ENCODE assay signal across 1 fruit fly cellular context in the genomic region with DNA sequence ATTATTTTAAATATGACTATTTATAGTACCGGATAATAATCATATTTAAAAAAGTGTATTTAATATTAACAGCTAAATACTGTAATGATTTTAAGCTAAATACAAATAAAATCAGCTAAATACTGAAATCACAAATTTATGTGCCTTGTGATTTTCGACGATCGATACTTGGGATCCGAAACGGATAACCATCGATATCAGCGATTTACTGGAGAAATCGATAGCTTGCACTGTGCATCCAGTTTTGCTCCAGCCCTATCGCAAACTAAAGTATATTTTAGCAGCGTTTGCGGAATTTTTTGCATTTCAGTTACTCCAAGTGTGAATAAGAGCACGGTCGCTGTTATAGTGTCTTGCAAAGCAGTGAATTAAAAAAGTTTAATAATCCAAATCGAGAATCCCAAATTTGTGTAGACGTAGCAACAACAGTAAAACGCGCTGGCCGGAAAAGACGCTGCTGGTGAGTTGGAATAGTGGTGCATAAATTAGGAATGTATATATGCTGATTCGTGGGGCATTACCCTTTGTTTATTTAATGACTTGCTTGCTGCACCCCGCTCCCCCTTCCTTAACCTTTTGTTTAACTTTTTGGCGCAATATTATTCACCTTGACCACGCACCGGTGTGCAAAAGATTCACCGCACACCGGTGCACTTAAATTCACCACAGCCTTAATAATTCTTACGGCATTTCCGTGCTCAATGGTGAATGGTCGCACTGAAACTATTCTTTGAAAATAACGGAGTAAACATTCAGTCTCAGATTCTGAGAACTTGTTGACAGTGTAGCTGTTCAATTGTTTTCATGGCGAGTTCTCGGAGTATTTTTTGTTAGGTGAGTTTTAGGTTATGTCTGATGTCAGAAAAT.
A peak's percentile ranks its signal among the peaks of the same experiment; 100 is the strongest.
TF ChIP-seq lines count a peak whose summit lies in the region.

A gene (plus strand): TSS at position 238 of the 867 bp plus-strand sequence.
A gene (plus strand): TSS at position 238 of the 867 bp plus-strand sequence.

TF ChIP-seq in whole organism, embryonic, 481 proteins besides CTCF, POLR2A, EP300 and RAD21 (continued from another document and continues in another):
- TF ChIP-seq CG10274 (GFP tag; optimal IDR thresholded peaks at IDR 0.05; lab: Kevin White, UChicago): no peak
- TF ChIP-seq CG4707 (GFP tag; optimal IDR thresholded peaks at IDR 0.05; lab: Kevin White, UChicago): no peak
- no peak for TF ChIP-seq CG9727 (GFP tag; optimal IDR thresholded peaks at IDR 0.05; lab: Kevin White, UChicago)
- TF ChIP-seq Asciz (GFP tag; optimal IDR thresholded peaks at IDR 0.05; lab: Kevin White, UChicago): peak; percentile 21
- TF ChIP-seq Mes4 (GFP tag; optimal IDR thresholded peaks at IDR 0.05; lab: Kevin White, UChicago): no peak
- TF ChIP-seq tll (GFP tag; optimal IDR thresholded peaks at IDR 0.05; lab: Kevin White, UChicago): no peak
- TF ChIP-seq Ravus (GFP tag; IDR thresholded peaks at IDR 0.05; lab: Robert Waterston, UW): no peak
- TF ChIP-seq tin (GFP tag; optimal IDR thresholded peaks at IDR 0.05; lab: Kevin White, UChicago): no peak
- peak; percentile 35 for TF ChIP-seq CG17568 (GFP tag; optimal IDR thresholded peaks at IDR 0.05; lab: Kevin White, UChicago)
- no peak for TF ChIP-seq slp2 (GFP tag; optimal IDR thresholded peaks at IDR 0.05; lab: Kevin White, UChicago)
- no peak for TF ChIP-seq CG15011 (GFP tag; optimal IDR thresholded peaks at IDR 0.05; lab: Kevin White, UChicago)
- no peak for TF ChIP-seq fd96Cb (tag; optimal IDR thresholded peaks at IDR 0.05; lab: Kevin White, UChicago)
- no peak for TF ChIP-seq CG9609 (GFP tag; optimal IDR thresholded peaks at IDR 0.05; lab: Kevin White, UChicago)
- peak; percentile 84; the same call in 1 of the 3 replicates for TF ChIP-seq CG34422 (GFP tag; IDR thresholded peaks at IDR 0.05; lab: Robert Waterston, UW)
- TF ChIP-seq dan (GFP tag; IDR thresholded peaks at IDR 0.05; lab: Robert Waterston, UW): no peak
- TF ChIP-seq fd64A (GFP tag; optimal IDR thresholded peaks at IDR 0.05; lab: Kevin White, UChicago): no peak
- peak; percentile 9 for TF ChIP-seq dm (GFP tag; optimal IDR thresholded peaks at IDR 0.05; lab: Kevin White, UChicago)
- TF ChIP-seq CG9437 (GFP tag; optimal IDR thresholded peaks at IDR 0.05; lab: Kevin White, UChicago): no peak
- TF ChIP-seq HHEX (GFP tag; optimal IDR thresholded peaks at IDR 0.05; lab: Kevin White, UChicago): no peak
- TF ChIP-seq fd102C (GFP tag; optimal IDR thresholded peaks at IDR 0.05; lab: Kevin White, UChicago): no peak
- no peak for TF ChIP-seq CG11504 (tag; optimal IDR thresholded peaks at IDR 0.05; lab: Kevin White, UChicago)
- no peak for TF ChIP-seq run (tag; optimal IDR thresholded peaks at IDR 0.05; lab: Kevin White, UChicago)
- TF ChIP-seq Scr (GFP tag; IDR thresholded peaks at IDR 0.05; lab: Robert Waterston, UW; ENCODE audit: partially characterized antibody): peak; percentile 94
- no peak for TF ChIP-seq sob (GFP tag; IDR thresholded peaks at IDR 0.05; lab: Robert Waterston, UW)
- TF ChIP-seq pan (optimal IDR thresholded peaks at IDR 0.05; lab: Kevin White, UChicago): no peak
- peak in 1 of 2 experiments; percentile 11 for TF ChIP-seq pan (GFP tag; optimal IDR thresholded peaks at IDR 0.05 in 1 of 2, IDR thresholded peaks at IDR 0.05 in 1 of 2)
- peak; percentile 5 for TF ChIP-seq CG10654 (GFP tag; optimal IDR thresholded peaks at IDR 0.05; lab: Kevin White, UChicago)
- no peak for TF ChIP-seq aop (GFP tag; IDR thresholded peaks at IDR 0.05; lab: Robert Waterston, UW)
- no peak for TF ChIP-seq chm (GFP tag; IDR thresholded peaks at IDR 0.05; lab: Robert Waterston, UW)
- TF ChIP-seq trh (GFP tag; optimal IDR thresholded peaks at IDR 0.05; lab: Kevin White, UChicago): no peak
- TF ChIP-seq sens (GFP tag; lab: Kevin White, UChicago): peak; percentile 85
- TF ChIP-seq caup (GFP tag; optimal IDR thresholded peaks at IDR 0.05; lab: Kevin White, UChicago; ENCODE audit: severe bottlenecking): no peak
- TF ChIP-seq CG12744 (GFP tag; optimal IDR thresholded peaks at IDR 0.05; lab: Kevin White, UChicago): no peak
- TF ChIP-seq lab (GFP tag; optimal IDR thresholded peaks at IDR 0.05; lab: Kevin White, UChicago): no peak
- no peak for TF ChIP-seq CG31224 (GFP tag; IDR thresholded peaks at IDR 0.05; lab: Robert Waterston, UW)
- TF ChIP-seq Atf6 (GFP tag; IDR thresholded peaks at IDR 0.05; lab: Robert Waterston, UW): no peak
- TF ChIP-seq CG6854 (GFP tag; optimal IDR thresholded peaks at IDR 0.05; lab: Kevin White, UChicago): no peak
- TF ChIP-seq CG6175 (GFP tag; IDR thresholded peaks at IDR 0.05; lab: Robert Waterston, UW): no peak
- TF ChIP-seq NFAT (GFP tag; IDR thresholded peaks at IDR 0.05; lab: Robert Waterston, UW): no peak; the same call in 1 of the 2 replicates
- no peak for TF ChIP-seq Gsc (GFP tag; IDR thresholded peaks at IDR 0.05; lab: Robert Waterston, UW)
- TF ChIP-seq grau (tag; optimal IDR thresholded peaks at IDR 0.05; lab: Kevin White, UChicago): no peak
- TF ChIP-seq CG13424 (tag; optimal IDR thresholded peaks at IDR 0.05; lab: Kevin White, UChicago): no peak
- no peak for TF ChIP-seq pho (GFP tag; optimal IDR thresholded peaks at IDR 0.05; lab: Kevin White, UChicago)
- no peak for TF ChIP-seq schlank (tag; optimal IDR thresholded peaks at IDR 0.05; lab: Kevin White, UChicago)
- TF ChIP-seq CG7357 (GFP tag; IDR thresholded peaks at IDR 0.05; lab: Robert Waterston, UW): no peak
- TF ChIP-seq Poxn (GFP tag; IDR thresholded peaks at IDR 0.05; lab: Robert Waterston, UW): no peak
- TF ChIP-seq CG6654 (GFP tag; optimal IDR thresholded peaks at IDR 0.05; lab: Kevin White, UChicago): no peak
- TF ChIP-seq gce (GFP tag; IDR thresholded peaks at IDR 0.05; lab: Robert Waterston, UW): no peak
- TF ChIP-seq CG10462 (GFP tag; optimal IDR thresholded peaks at IDR 0.05; lab: Kevin White, UChicago): no peak
- TF ChIP-seq CG4617 (GFP tag; optimal IDR thresholded peaks at IDR 0.05; lab: Kevin White, UChicago; ENCODE audit: borderline replicate concordance): peak; percentile 51
- no peak for TF ChIP-seq CG10565 (GFP tag; optimal IDR thresholded peaks at IDR 0.05; lab: Kevin White, UChicago)
- TF ChIP-seq Fer1 (GFP tag; optimal IDR thresholded peaks at IDR 0.05; lab: Kevin White, UChicago): peak; percentile 7
- no peak for TF ChIP-seq danr (GFP tag; IDR thresholded peaks at IDR 0.05; lab: Robert Waterston, UW)
- TF ChIP-seq pzg (GFP tag; optimal IDR thresholded peaks at IDR 0.05; lab: Kevin White, UChicago): peak; percentile 71
- TF ChIP-seq MESR4 (GFP tag; optimal IDR thresholded peaks at IDR 0.05; lab: Kevin White, UChicago): peak; percentile 35
- TF ChIP-seq CG13624 (GFP tag; optimal IDR thresholded peaks at IDR 0.05; lab: Kevin White, UChicago): no peak
- TF ChIP-seq CG4328 (GFP tag; optimal IDR thresholded peaks at IDR 0.05; lab: Kevin White, UChicago): no peak
- TF ChIP-seq CG17361 (GFP tag; IDR thresholded peaks at IDR 0.05; lab: Robert Waterston, UW): peak; percentile 26; the same call in 1 of the 3 replicates
- peak; percentile 17 for TF ChIP-seq trem (tag; optimal IDR thresholded peaks at IDR 0.05; lab: Kevin White, UChicago)
- no peak for TF ChIP-seq wdn (GFP tag; IDR thresholded peaks at IDR 0.05; lab: Robert Waterston, UW)
- TF ChIP-seq gt (GFP tag; IDR thresholded peaks at IDR 0.05; lab: Robert Waterston, UW): no peak
- TF ChIP-seq NK7.1 (GFP tag; optimal IDR thresholded peaks at IDR 0.05; lab: Kevin White, UChicago): no peak
- TF ChIP-seq CG17829 (tag; optimal IDR thresholded peaks at IDR 0.05; lab: Kevin White, UChicago): peak; percentile 34
- TF ChIP-seq Rx (GFP tag; IDR thresholded peaks at IDR 0.05; lab: Robert Waterston, UW): no peak
- TF ChIP-seq Dll (GFP tag; IDR thresholded peaks at IDR 0.05; lab: Robert Waterston, UW; ENCODE audit: partially characterized antibody): peak; percentile 93
- peak; percentile 56 for TF ChIP-seq CG15514 (GFP tag; optimal IDR thresholded peaks at IDR 0.05; lab: Kevin White, UChicago)
- no peak for TF ChIP-seq CG14667 (GFP tag; IDR thresholded peaks at IDR 0.05; lab: Robert Waterston, UW)
- peak; percentile 98 for TF ChIP-seq Bgb (GFP tag; IDR thresholded peaks at IDR 0.05; lab: Robert Waterston, UW; ENCODE audit: partially characterized antibody)
- no peak for TF ChIP-seq CG10321 (GFP tag; IDR thresholded peaks at IDR 0.05; lab: Robert Waterston, UW)
- TF ChIP-seq CG7839 (tag; optimal IDR thresholded peaks at IDR 0.05; lab: Kevin White, UChicago): peak; percentile 17
- TF ChIP-seq ham (GFP tag; IDR thresholded peaks at IDR 0.05; lab: Robert Waterston, UW): no peak
- no peak for TF ChIP-seq CG10431 (GFP tag; optimal IDR thresholded peaks at IDR 0.05; lab: Kevin White, UChicago)
- TF ChIP-seq wor (GFP tag; IDR thresholded peaks at IDR 0.05; lab: Robert Waterston, UW): no peak
- TF ChIP-seq CG17912 (GFP tag; optimal IDR thresholded peaks at IDR 0.05; lab: Kevin White, UChicago): no peak
- TF ChIP-seq fu2 (GFP tag; optimal IDR thresholded peaks at IDR 0.05; lab: Kevin White, UChicago): no peak
- TF ChIP-seq CG4854 (GFP tag; optimal IDR thresholded peaks at IDR 0.05; lab: Kevin White, UChicago): no peak
- TF ChIP-seq CG32767 (GFP tag; IDR thresholded peaks at IDR 0.05; lab: Robert Waterston, UW): no peak
- TF ChIP-seq al (GFP tag; IDR thresholded peaks at IDR 0.05; lab: Robert Waterston, UW): no peak
- peak; percentile 26 for TF ChIP-seq jumu (GFP tag; optimal IDR thresholded peaks at IDR 0.05; lab: Kevin White, UChicago)
- TF ChIP-seq BEAF-32 (GFP tag; optimal IDR thresholded peaks at IDR 0.05; lab: Kevin White, UChicago): peak; percentile 88
- TF ChIP-seq jigr1 (GFP tag; IDR thresholded peaks at IDR 0.05; lab: Robert Waterston, UW): no peak
- no peak for TF ChIP-seq CG1832 (GFP tag; optimal IDR thresholded peaks at IDR 0.05; lab: Kevin White, UChicago)
- no peak for TF ChIP-seq CG6683 (GFP tag; optimal IDR thresholded peaks at IDR 0.05; lab: Kevin White, UChicago)
- no peak for TF ChIP-seq az2 (GFP tag; optimal IDR thresholded peaks at IDR 0.05; lab: Kevin White, UChicago)
- no peak for TF ChIP-seq CG18619 (GFP tag; optimal IDR thresholded peaks at IDR 0.05; lab: Kevin White, UChicago)
- peak; percentile 20 for TF ChIP-seq Side (GFP tag; optimal IDR thresholded peaks at IDR 0.05; lab: Kevin White, UChicago)
- TF ChIP-seq tna (GFP tag; IDR thresholded peaks at IDR 0.05; lab: Robert Waterston, UW; ENCODE audit: partially characterized antibody): peak; percentile 99
- TF ChIP-seq Aef1 (GFP tag; IDR thresholded peaks at IDR 0.05; lab: Robert Waterston, UW): no peak
- TF ChIP-seq vnd (GFP tag; IDR thresholded peaks at IDR 0.05; lab: Robert Waterston, UW; ENCODE audit: partially characterized antibody): peak; percentile 95
- TF ChIP-seq salm (tag; optimal IDR thresholded peaks at IDR 0.05; lab: Kevin White, UChicago): no peak
- no peak for TF ChIP-seq wek (GFP tag; optimal IDR thresholded peaks at IDR 0.05; lab: Kevin White, UChicago)
- peak; percentile 37 for TF ChIP-seq HLH54F (GFP tag; optimal IDR thresholded peaks at IDR 0.05; lab: Kevin White, UChicago)
- TF ChIP-seq cad (GFP tag; optimal IDR thresholded peaks at IDR 0.05; lab: Kevin White, UChicago): no peak
- no peak for TF ChIP-seq Atf3 (GFP tag; optimal IDR thresholded peaks at IDR 0.05; lab: Kevin White, UChicago)
- no peak for TF ChIP-seq Adf1 (GFP tag; IDR thresholded peaks at IDR 0.05; lab: Robert Waterston, UW)
- no peak for TF ChIP-seq Mrtf (GFP tag; IDR thresholded peaks at IDR 0.05; lab: Robert Waterston, UW)
- no peak for TF ChIP-seq corto (GFP tag; optimal IDR thresholded peaks at IDR 0.05; lab: Kevin White, UChicago)
- no peak for TF ChIP-seq twi (tag; optimal IDR thresholded peaks at IDR 0.05; lab: Kevin White, UChicago)
- TF ChIP-seq CG8944 (GFP tag; optimal IDR thresholded peaks at IDR 0.05; lab: Kevin White, UChicago): no peak
- TF ChIP-seq gcm (GFP tag; optimal IDR thresholded peaks at IDR 0.05; lab: Kevin White, UChicago): no peak
- TF ChIP-seq CG13296 (GFP tag; optimal IDR thresholded peaks at IDR 0.05; lab: Kevin White, UChicago): no peak
- no peak for TF ChIP-seq CG12391 (tag; optimal IDR thresholded peaks at IDR 0.05; lab: Kevin White, UChicago)
- TF ChIP-seq CG10267 (tag; optimal IDR thresholded peaks at IDR 0.05; lab: Kevin White, UChicago): peak; percentile 41
- TF ChIP-seq ind (GFP tag; optimal IDR thresholded peaks at IDR 0.05; lab: Kevin White, UChicago): no peak
- no peak for TF ChIP-seq ewg (GFP tag; optimal IDR thresholded peaks at IDR 0.05; lab: Kevin White, UChicago)
- TF ChIP-seq E2f1 (GFP tag; IDR thresholded peaks at IDR 0.05; lab: Robert Waterston, UW): peak; percentile 39; the same call in 1 of the 2 replicates
- TF ChIP-seq dysf (GFP tag; IDR thresholded peaks at IDR 0.05; lab: Robert Waterston, UW): no peak
- TF ChIP-seq emc (GFP tag; optimal IDR thresholded peaks at IDR 0.05; lab: Kevin White, UChicago): no peak
- TF ChIP-seq CG8765 (GFP tag; IDR thresholded peaks at IDR 0.05; lab: Robert Waterston, UW): no peak
- TF ChIP-seq Pdp1 (GFP tag; optimal IDR thresholded peaks at IDR 0.05; lab: Kevin White, UChicago): no peak
- no peak for TF ChIP-seq jing (GFP tag; optimal IDR thresholded peaks at IDR 0.05; lab: Kevin White, UChicago)
- peak; percentile 95 for TF ChIP-seq CG13287 (GFP tag; IDR thresholded peaks at IDR 0.05; lab: Robert Waterston, UW; ENCODE audit: partially characterized antibody)
- no peak for TF ChIP-seq lbe (GFP tag; optimal IDR thresholded peaks at IDR 0.05; lab: Kevin White, UChicago)
- no peak for TF ChIP-seq Eip74EF (GFP tag; optimal IDR thresholded peaks at IDR 0.05; lab: Kevin White, UChicago)
- peak; percentile 86 for TF ChIP-seq hbn (GFP tag; IDR thresholded peaks at IDR 0.05; lab: Robert Waterston, UW; ENCODE audit: partially characterized antibody)
- TF ChIP-seq insv (GFP tag; optimal IDR thresholded peaks at IDR 0.05; lab: Kevin White, UChicago): no peak
- peak; percentile 18 for TF ChIP-seq Hmr (GFP tag; optimal IDR thresholded peaks at IDR 0.05; lab: Kevin White, UChicago)
- no peak for TF ChIP-seq CG11695 (GFP tag; IDR thresholded peaks at IDR 0.05; lab: Robert Waterston, UW)
- TF ChIP-seq cg (GFP tag; optimal IDR thresholded peaks at IDR 0.05; lab: Kevin White, UChicago): peak; percentile 6
- TF ChIP-seq gsb-n (tag; optimal IDR thresholded peaks at IDR 0.05; lab: Kevin White, UChicago): peak; percentile 51
- no peak for TF ChIP-seq fru (optimal IDR thresholded peaks at IDR 0.05; lab: Kevin White, UChicago)
- TF ChIP-seq inv (GFP tag; IDR thresholded peaks at IDR 0.05; lab: Robert Waterston, UW; ENCODE audit: partially characterized antibody): peak; percentile 93
- TF ChIP-seq her (GFP tag; optimal IDR thresholded peaks at IDR 0.05; lab: Kevin White, UChicago): no peak
- no peak for TF ChIP-seq B-H2 (GFP tag; optimal IDR thresholded peaks at IDR 0.05; lab: Kevin White, UChicago)
- no peak for TF ChIP-seq ase (GFP tag; IDR thresholded peaks at IDR 0.05; lab: Robert Waterston, UW)
